Fruit fly (Drosophila melanogaster) whole organism, embryonic: ENCODE data around the gene CG12020.

Source experiments
- Adf1 ChIP-seq: fragments of 200-800 bp; sonication (Bioruptor generic); IDR thresholded peaks from 2 replicates; pipeline ENCODE4 v1.3.6; 2022; ENCODE audit warnings: missing biosample characterization, missing genetic modification characterization
- CG1024 ChIP-seq: fragments of 200-800 bp; sonication (Bioruptor generic); IDR thresholded peaks from 2 replicates; pipeline ENCODE4 v1.3.6; 2022; ENCODE audit warnings: missing biosample characterization, missing genetic modification characterization
- CG10267 ChIP-seq: fragments of 200-800 bp; sonication (Bioruptor generic); optimal IDR thresholded peaks from 2 replicates; lab custom pipeline; 2018; ENCODE audit warnings: missing biosample characterization, mild to moderate bottlenecking, missing genetic modification characterization, moderate library complexity
- CG10366 ChIP-seq: fragments of 200-800 bp; sonication (Bioruptor generic); IDR thresholded peaks from 2 replicates; pipeline ENCODE4 v1.3.6; 2022; ENCODE audit warnings: missing biosample characterization, missing genetic modification characterization
- CG10543 ChIP-seq: fragments of 200-800 bp; sonication (Bioruptor generic); optimal IDR thresholded peaks from 3 replicates; lab custom pipeline; 2017; ENCODE audit warnings: missing biosample characterization, mild to moderate bottlenecking, missing genetic modification characterization, moderate library complexity
- CG11093 ChIP-seq: fragments of 200-800 bp; sonication (Bioruptor generic); IDR thresholded peaks from 3 replicates; pipeline ENCODE4 v1.3.6; 2022; ENCODE audit warnings: missing biosample characterization, missing genetic modification characterization
- CG11398 ChIP-seq: fragments of 200-800 bp; sonication (Bioruptor generic); optimal IDR thresholded peaks from 2 replicates; lab custom pipeline; 2016; ENCODE audit warnings: missing biosample characterization, missing genetic modification characterization
- CG12391 ChIP-seq: fragments of 200-800 bp; sonication (Bioruptor generic); optimal IDR thresholded peaks from 3 replicates; lab custom pipeline; 2018; ENCODE audit warnings: missing biosample characterization, mild to moderate bottlenecking, missing genetic modification characterization, moderate library complexity
- CG13123 ChIP-seq: fragments of 200-800 bp; sonication (Bioruptor generic); optimal IDR thresholded peaks from 2 replicates; lab custom pipeline; 2016; ENCODE audit warnings: missing biosample characterization, missing genetic modification characterization
- CG13287 ChIP-seq: fragments of 200-800 bp; sonication (Bioruptor generic); IDR thresholded peaks from 2 replicates; pipeline ENCODE4 v1.3.6; 2022; ENCODE audit warnings: missing biosample characterization, missing genetic modification characterization; ENCODE audit not compliant: partially characterized antibody
- CG13424 ChIP-seq: fragments of 200-800 bp; sonication (Bioruptor generic); optimal IDR thresholded peaks from 2 replicates; lab custom pipeline; 2019; ENCODE audit warnings: missing biosample characterization, mild to moderate bottlenecking, missing genetic modification characterization, moderate library complexity
- CG15073 ChIP-seq: fragments of 200-800 bp; sonication (Bioruptor generic); optimal IDR thresholded peaks from 2 replicates; lab custom pipeline; 2016; ENCODE audit warnings: missing biosample characterization, missing genetic modification characterization
- CG17361 ChIP-seq: fragments of 200-800 bp; sonication (Bioruptor generic); IDR thresholded peaks from 3 replicates; pipeline ENCODE4 v1.3.6; 2022; ENCODE audit warnings: missing biosample characterization, missing genetic modification characterization
- CG17912 ChIP-seq: fragments of 200-800 bp; sonication (Bioruptor generic); optimal IDR thresholded peaks from 2 replicates; lab custom pipeline; 2018; ENCODE audit warnings: missing biosample characterization, mild to moderate bottlenecking, missing genetic modification characterization
- CG18476 ChIP-seq: fragments of 200-800 bp; sonication (Bioruptor generic); optimal IDR thresholded peaks from 2 replicates; lab custom pipeline; 2016; ENCODE audit warnings: missing biosample characterization, mild to moderate bottlenecking, missing genetic modification characterization
- CG18764 ChIP-seq: fragments of 200-800 bp; sonication (Bioruptor generic); optimal IDR thresholded peaks from 3 replicates; lab custom pipeline; 2016; ENCODE audit warnings: missing biosample characterization, missing genetic modification characterization
- CG34422 ChIP-seq: fragments of 200-800 bp; sonication (Bioruptor generic); IDR thresholded peaks from 3 replicates; pipeline ENCODE4 v1.3.6; 2022; ENCODE audit warnings: missing biosample characterization, missing genetic modification characterization
- CG3726 ChIP-seq: fragments of 200-800 bp; sonication (Bioruptor generic); IDR thresholded peaks from 3 replicates; pipeline ENCODE4, ENCODE4 v1.3.6; 2022; ENCODE audit warnings: missing biosample characterization, missing genetic modification characterization
- CG4328 ChIP-seq: fragments of 200-800 bp; sonication (Bioruptor generic); optimal IDR thresholded peaks from 3 replicates; lab custom pipeline; 2017; ENCODE audit warnings: missing biosample characterization, missing genetic modification reagents, missing genetic modification characterization
- CG4404 ChIP-seq: fragments of 200-800 bp; sonication (Bioruptor generic); IDR thresholded peaks from 2 replicates; pipeline ENCODE4 v1.3.6; 2022; ENCODE audit warnings: missing biosample characterization, missing genetic modification characterization
- CG4730 ChIP-seq: fragments of 200-800 bp; sonication (Bioruptor generic); IDR thresholded peaks from 2 replicates; pipeline ENCODE4 v1.3.6; 2022; ENCODE audit warnings: missing biosample characterization, missing genetic modification characterization
- CG6175 ChIP-seq: fragments of 200-800 bp; sonication (Bioruptor generic); IDR thresholded peaks from 3 replicates; pipeline ENCODE4 v1.3.6; 2022; ENCODE audit warnings: missing biosample characterization, missing genetic modification characterization
- CG6854 ChIP-seq: fragments of 200-800 bp; sonication (Bioruptor generic); optimal IDR thresholded peaks from 3 replicates; lab custom pipeline; 2017; ENCODE audit warnings: missing biosample characterization, mild to moderate bottlenecking, missing genetic modification characterization
- CG9817 ChIP-seq: fragments of 200-800 bp; sonication (Bioruptor generic); optimal IDR thresholded peaks from 2 replicates; lab custom pipeline; 2018; ENCODE audit warnings: missing biosample characterization, mild to moderate bottlenecking, missing genetic modification characterization, moderate library complexity
- CG9932 ChIP-seq: fragments of 200-800 bp; sonication (Bioruptor generic); IDR thresholded peaks from 2 replicates; pipeline ENCODE4 v1.3.6; 2022; ENCODE audit warnings: missing biosample characterization, missing genetic modification characterization
- CkIIα-i1 ChIP-seq: fragments of 200-800 bp; sonication (Bioruptor generic); IDR thresholded peaks from 2 replicates; pipeline ENCODE4 v1.3.6; 2022; ENCODE audit warnings: missing biosample characterization, missing genetic modification characterization
- Deaf1 ChIP-seq: fragments of 200-800 bp; optimal IDR thresholded peaks from 3 replicates; lab custom pipeline; 2019; ENCODE audit warnings: missing biosample characterization, mild to moderate bottlenecking, missing genetic modification characterization, moderate library complexity
- Dref ChIP-seq: fragments of 200-800 bp; sonication (Bioruptor generic); IDR thresholded peaks from 2 replicates; pipeline ENCODE4 v1.3.6; 2022; ENCODE audit warnings: missing biosample characterization, missing genetic modification characterization
- Elba2 ChIP-seq: fragments of 200-800 bp; sonication (Bioruptor generic); optimal IDR thresholded peaks from 3 replicates; lab custom pipeline; 2016; ENCODE audit warnings: missing biosample characterization, missing genetic modification characterization
- H15 ChIP-seq: fragments of 200-800 bp; sonication (Bioruptor generic); IDR thresholded peaks from 3 replicates; pipeline ENCODE4 v1.3.6; 2022; ENCODE audit warnings: missing biosample characterization, missing genetic modification characterization
- Hmx ChIP-seq: fragments of 200-800 bp; sonication (Bioruptor generic); optimal IDR thresholded peaks from 2 replicates; lab custom pipeline; 2016; ENCODE audit warnings: missing biosample characterization, missing genetic modification characterization
- Hsf ChIP-seq: fragments of 200-800 bp; sonication (Bioruptor generic); optimal IDR thresholded peaks from 3 replicates; lab custom pipeline; 2016; ENCODE audit warnings: missing biosample characterization, missing genetic modification characterization
- Jarid2 ChIP-seq: fragments of 200-800 bp; sonication (Bioruptor generic); optimal IDR thresholded peaks from 3 replicates; lab custom pipeline; 2017; ENCODE audit warnings: mild to moderate bottlenecking, missing biosample characterization, missing genetic modification reagents, missing genetic modification characterization
- Oaz ChIP-seq: fragments of 200-800 bp; sonication (Bioruptor generic); IDR thresholded peaks from 2 replicates; pipeline ENCODE4 v1.3.6; 2022; ENCODE audit warnings: missing biosample characterization, missing genetic modification characterization
- Rfx ChIP-seq: fragments of 200-800 bp; sonication (Bioruptor generic); IDR thresholded peaks from 2 replicates; pipeline ENCODE4 v1.3.6; 2022; ENCODE audit warnings: missing biosample characterization, missing genetic modification characterization
- caup ChIP-seq: fragments of 200-800 bp; sonication (Bioruptor generic); optimal IDR thresholded peaks from 3 replicates; lab custom pipeline; 2017; ENCODE audit warnings: missing biosample characterization, mild to moderate bottlenecking, missing genetic modification characterization, moderate library complexity; ENCODE audit not compliant: severe bottlenecking
- crol ChIP-seq: fragments of 200-800 bp; sonication (Bioruptor generic); IDR thresholded peaks from 2 replicates; pipeline ENCODE4 v1.3.6; 2022; ENCODE audit warnings: missing biosample characterization, missing genetic modification characterization
- fd102C ChIP-seq: fragments of 200-800 bp; sonication (Bioruptor generic); optimal IDR thresholded peaks from 2 replicates; lab custom pipeline; 2018; ENCODE audit warnings: missing biosample characterization, mild to moderate bottlenecking, missing genetic modification characterization, moderate library complexity
- fd64A ChIP-seq: fragments of 200-800 bp; sonication (Bioruptor generic); optimal IDR thresholded peaks from 3 replicates; lab custom pipeline; 2018; ENCODE audit warnings: missing biosample characterization, mild to moderate bottlenecking, missing genetic modification characterization
- gcm2 ChIP-seq: fragments of 200-800 bp; sonication (Bioruptor generic); optimal IDR thresholded peaks from 2 replicates; lab custom pipeline; 2016; ENCODE audit warnings: missing biosample characterization, missing genetic modification characterization
- ind ChIP-seq: fragments of 200-800 bp; sonication (Bioruptor generic); optimal IDR thresholded peaks from 3 replicates; lab custom pipeline; 2016; ENCODE audit warnings: missing biosample characterization, missing genetic modification characterization
- ranshi ChIP-seq: fragments of 200-800 bp; sonication (Bioruptor generic); IDR thresholded peaks from 2 replicates; pipeline ENCODE4 v1.3.6; 2022; ENCODE audit warnings: missing biosample characterization, missing genetic modification characterization
- run ChIP-seq: fragments of 200-800 bp; sonication (Bioruptor generic); optimal IDR thresholded peaks from 3 replicates; lab custom pipeline; 2018; ENCODE audit warnings: missing biosample characterization, mild to moderate bottlenecking, missing genetic modification characterization
- sc ChIP-seq, 3 experiments: fragments of >200 bp in 2 of 3; fragments of 200-800 bp in 1 of 3; sonication (Bioruptor generic) in 1 of 3; optimal IDR thresholded peaks; 2 replicates in 2 of 3; 3 replicates in 1 of 3; lab custom pipeline; 2017; ENCODE audit warnings: mild to moderate bottlenecking in 1 of 3, missing biosample characterization in 1 of 3, missing genetic modification characterization in 1 of 3, missing genetic modification reagents in 1 of 3
- sd ChIP-seq: fragments of 200-800 bp; sonication (Bioruptor generic); optimal IDR thresholded peaks from 3 replicates; lab custom pipeline; 2018; ENCODE audit warnings: missing biosample characterization, mild to moderate bottlenecking, missing genetic modification characterization, moderate library complexity
- sna ChIP-seq: fragments of 200-800 bp; sonication (Bioruptor generic); IDR thresholded peaks from 2 replicates; pipeline ENCODE4 v1.3.6; 2022; ENCODE audit warnings: missing biosample characterization, missing genetic modification characterization; ENCODE audit not compliant: partially characterized antibody
- sob ChIP-seq: fragments of 200-800 bp; sonication (Bioruptor generic); IDR thresholded peaks from 2 replicates; pipeline ENCODE4 v1.3.6; 2022; ENCODE audit warnings: missing biosample characterization, missing genetic modification characterization
- tna ChIP-seq: fragments of 200-800 bp; sonication (Bioruptor generic); IDR thresholded peaks from 2 replicates; pipeline ENCODE4 v1.3.6; 2022; ENCODE audit warnings: missing biosample characterization, missing genetic modification characterization; ENCODE audit not compliant: partially characterized antibody
- ttk ChIP-seq: fragments of 200-800 bp; sonication (Bioruptor generic); IDR thresholded peaks from 2 replicates; pipeline ENCODE4 v2.1.2; 2022; ENCODE audit warnings: missing biosample characterization, missing genetic modification characterization
- unc-4 ChIP-seq: fragments of 200-800 bp; sonication (Bioruptor generic); IDR thresholded peaks from 2 replicates; pipeline ENCODE4 v1.3.6; 2022; ENCODE audit warnings: missing biosample characterization, missing genetic modification characterization; ENCODE audit not compliant: partially characterized antibody
- yki ChIP-seq: fragments of >200 bp; optimal IDR thresholded peaks from 3 replicates; lab custom pipeline; 2018

CG12020 gene

DNA sequence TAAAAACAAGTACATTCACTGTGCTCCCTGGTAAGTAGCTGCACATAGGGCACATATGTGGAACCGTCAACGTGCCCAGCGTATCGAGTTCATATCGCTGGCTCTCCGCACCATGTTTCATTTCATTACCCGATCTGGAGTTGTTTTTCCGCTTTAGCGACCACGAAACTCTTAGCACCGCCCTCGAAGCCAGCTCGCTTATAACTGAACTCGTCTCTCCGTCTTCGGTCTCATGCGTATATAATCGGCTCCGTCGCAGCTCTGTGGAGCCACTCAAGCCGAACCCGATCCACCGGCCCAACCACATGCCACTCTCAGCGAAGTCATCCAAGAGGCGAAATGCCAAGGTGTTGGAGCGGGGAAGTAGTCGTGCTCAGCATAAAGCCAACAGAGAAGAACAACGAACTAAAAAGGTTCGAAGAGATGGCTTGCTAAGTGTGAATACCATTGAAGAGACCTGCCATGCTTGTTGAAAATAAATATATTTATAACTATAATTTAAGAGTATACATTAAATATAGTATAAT lies 41.6 kb upstream of the CG12020 start, which contains the start of gene Cht2 (continued):
- no peak for TF ChIP-seq Hsf
- peak; percentile 18 for TF ChIP-seq gcm2 (GFP tag; lab: Kevin White, UChicago)
- TF ChIP-seq fd102C (GFP tag; lab: Kevin White, UChicago) = no peak
- TF ChIP-seq CG9817 (tag; lab: Kevin White, UChicago) = no peak
- TF ChIP-seq yki (lab: Kevin White, UChicago) = no peak
- no peak for TF ChIP-seq crol (GFP tag; lab: Robert Waterston, UW)
- no peak for TF ChIP-seq CkIIα-i1
- no peak for TF ChIP-seq CG13424 (tag; lab: Kevin White, UChicago)
- TF ChIP-seq CG12391 = no peak
- no peak for TF ChIP-seq CG6175 (GFP tag; lab: Robert Waterston, UW)
- no peak for TF ChIP-seq run (tag; lab: Kevin White, UChicago)
- no peak for TF ChIP-seq CG15073
- peak; percentile 73 for TF ChIP-seq Jarid2
- TF ChIP-seq ind (GFP tag; lab: Kevin White, UChicago) = no peak
- TF ChIP-seq CG10543 (GFP tag; lab: Kevin White, UChicago) = peak; percentile 73
- TF ChIP-seq ttk (GFP tag; lab: Robert Waterston, UW) = no peak
- no peak for TF ChIP-seq CG1024 (GFP tag; lab: Robert Waterston, UW)
- peak; percentile 21; the same call in 1 of the 2 replicates for TF ChIP-seq unc-4 (GFP tag; lab: Robert Waterston, UW)
- peak; percentile 51; the same call in 1 of the 2 replicates for TF ChIP-seq sob (GFP tag; lab: Robert Waterston, UW)
- peak; percentile 28; the same call in 1 of the 2 replicates for TF ChIP-seq Rfx
- TF ChIP-seq CG34422 (GFP tag; lab: Robert Waterston, UW) = peak; percentile 51; the same call in 1 of the 3 replicates
- TF ChIP-seq CG4730 (GFP tag; lab: Robert Waterston, UW) = no peak
- TF ChIP-seq sc (optimal IDR thresholded peaks at IDR 0.05; lab: Kevin White, UChicago) = no peak
- no peak for TF ChIP-seq sc (GFP tag; optimal IDR thresholded peaks at IDR 0.05; lab: Kevin White, UChicago)
- TF ChIP-seq CG11398 (GFP tag; lab: Kevin White, UChicago) = no peak
- peak; percentile 34 for TF ChIP-seq CG18476 (GFP tag; lab: Kevin White, UChicago)
- TF ChIP-seq CG10366 (GFP tag; lab: Robert Waterston, UW) = no peak
- TF ChIP-seq sd (tag; lab: Kevin White, UChicago) = peak; percentile 83
- TF ChIP-seq CG3726 (GFP tag; lab: Robert Waterston, UW) = no peak
- no peak for TF ChIP-seq CG4328
- no peak for TF ChIP-seq CG10267 (tag; lab: Kevin White, UChicago)
- no peak for TF ChIP-seq CG17912 (GFP tag; lab: Kevin White, UChicago)
- no peak for TF ChIP-seq Hmx (GFP tag; lab: Kevin White, UChicago)
- no peak for TF ChIP-seq ranshi (GFP tag; lab: Robert Waterston, UW)
- TF ChIP-seq CG6854 = peak; percentile 23
- peak; percentile 3; the same call in 1 of the 2 replicates for TF ChIP-seq CG13287 (GFP tag; lab: Robert Waterston, UW)
- TF ChIP-seq Oaz = no peak
- peak; percentile 27; the same call in 1 of the 2 replicates for TF ChIP-seq sna
- TF ChIP-seq CG17361 = no peak
- no peak for TF ChIP-seq caup (GFP tag; lab: Kevin White, UChicago)
- no peak for TF ChIP-seq Elba2 (GFP tag; lab: Kevin White, UChicago)
- TF ChIP-seq Adf1 (GFP tag; lab: Robert Waterston, UW) = peak; percentile 33; the same call in 1 of the 2 replicates
- TF ChIP-seq H15 (GFP tag; lab: Robert Waterston, UW) = no peak
- TF ChIP-seq CG9932 (GFP tag; lab: Robert Waterston, UW) = no peak
- no peak for TF ChIP-seq CG4404 (GFP tag; lab: Robert Waterston, UW)
- TF ChIP-seq tna (GFP tag; lab: Robert Waterston, UW) = no peak
- no peak for TF ChIP-seq CG18764 (GFP tag; lab: Kevin White, UChicago)
- 0 out of 2 replicates have a peak, but pooled peaks have one; percentile 7 for TF ChIP-seq Dref
- TF ChIP-seq fd64A (GFP tag; lab: Kevin White, UChicago) = no peak
- peak; percentile 94 for TF ChIP-seq Deaf1 (tag; lab: Kevin White, UChicago)
- TF ChIP-seq CG13123 (GFP tag; lab: Kevin White, UChicago) = no peak
- no peak for TF ChIP-seq CG11093 (GFP tag; lab: Robert Waterston, UW)
